Fruit fly (Drosophila melanogaster): ENCODE measurements around the gene CG34404.

The CG34404 gene

DNA sequence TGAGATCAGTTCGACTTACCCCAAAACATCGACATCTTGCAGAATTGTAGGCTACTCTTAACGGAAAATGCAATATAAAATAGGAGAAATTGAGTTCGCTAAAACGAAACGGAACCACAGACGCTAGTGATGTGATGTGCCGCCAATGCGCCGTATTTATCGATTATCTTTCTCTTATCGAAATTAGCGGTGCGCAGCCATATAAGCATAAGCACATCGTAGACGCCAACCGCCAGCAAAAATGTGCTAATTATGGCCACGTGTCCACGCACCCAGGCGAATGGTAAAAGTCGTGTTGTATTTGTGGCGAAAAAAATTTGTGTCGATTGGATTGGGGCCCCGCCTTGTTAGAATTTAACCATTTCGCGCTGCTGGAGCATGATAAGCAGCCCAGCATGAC is 34.5 kb downstream of the CG34404 start, which contains the start of the genes Fkbp39 and Cyfip:
Gene Fkbp39, minus strand, starts transcription at position 140 of the 400 bp plus-strand sequence.
Gene Cyfip, plus strand, starts transcription at position 273 of the 400 bp plus-strand sequence.
- TF ChIP-seq CG4496 (GFP tag; IDR thresholded peaks at IDR 0.05) (peak; percentile 11; the same call in 1 of the 3 replicates), CG13204 (GFP tag; optimal IDR thresholded peaks at IDR 0.05) (no peak)

DNA sequence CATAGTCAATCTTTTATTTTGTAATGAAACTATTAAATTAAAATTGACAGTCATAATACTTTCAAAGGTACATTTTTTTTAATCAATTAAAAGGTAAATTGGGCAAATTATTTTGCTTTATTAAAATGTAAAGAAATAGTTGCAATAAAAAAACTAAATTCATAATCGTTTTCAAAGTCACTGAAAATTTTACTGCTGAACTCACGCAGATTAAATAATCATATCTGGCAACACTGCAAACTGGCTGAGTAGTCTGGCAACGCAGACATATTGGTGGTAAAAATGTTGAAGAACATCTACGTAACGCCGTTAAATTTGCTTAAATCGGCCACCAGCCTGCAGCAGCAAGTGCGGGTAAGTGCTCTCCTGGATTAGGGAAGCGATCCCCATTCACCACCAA is 37.0 kb downstream of the CG34404 start, which contains the start of gene mRpL9:
Gene mRpL9, plus strand, starts transcription at position 267 of the 400 bp plus-strand sequence.
- no peak for TF ChIP-seq CG4496 (GFP tag; IDR thresholded peaks at IDR 0.05)
- no peak for TF ChIP-seq CG8159 (tag; optimal IDR thresholded peaks at IDR 0.05)
- peak; percentile 5 for TF ChIP-seq CG15710 (tag; optimal IDR thresholded peaks at IDR 0.05)

dm6 chr3R:15328083-15328779 is 39.2 kb downstream of the CG34404 start, which contains the start of the genes CG6236 and ea:
Gene CG6236, minus strand, starts transcription at chr3R:15328269.
Gene ea, plus strand, starts transcription at chr3R:15328729.
- TF ChIP-seq Pif1A (GFP tag; optimal IDR thresholded peaks at IDR 0.05) (no peak), rn (GFP tag; IDR thresholded peaks at IDR 0.05) (no peak), Ets98B (GFP tag; IDR thresholded peaks at IDR 0.05) (no peak), gl (tag; optimal IDR thresholded peaks at IDR 0.05) (no peak), CG9948 (tag; optimal IDR thresholded peaks at IDR 0.05) (no peak), CG4496 (GFP tag; IDR thresholded peaks at IDR 0.05) (no peak), CG15710 (tag; optimal IDR thresholded peaks at IDR 0.05) (no peak), CG17806 (tag; optimal IDR thresholded peaks at IDR 0.05) (no peak), CG32121 (GFP tag; IDR thresholded peaks at IDR 0.05) (no peak), CG14655 (GFP tag; optimal IDR thresholded peaks at IDR 0.05) (no peak), Snoo (tag; optimal IDR thresholded peaks at IDR 0.05) (no peak), CG8159 (tag; optimal IDR thresholded peaks at IDR 0.05) (no peak), CG13204 (GFP tag; optimal IDR thresholded peaks at IDR 0.05) (no peak), CG8301 (tag; optimal IDR thresholded peaks at IDR 0.05) (no peak), D1 (tag; optimal IDR thresholded peaks at IDR 0.05) (no peak), Pif1B (GFP tag; optimal IDR thresholded peaks at IDR 0.05) (no peak), CG10348 (GFP tag; IDR thresholded peaks at IDR 0.05) (no peak), CG12605 (GFP tag; IDR thresholded peaks at IDR 0.05) (no peak), fd96Ca (GFP tag; IDR thresholded peaks at IDR 0.05) (no peak), CG34367 (tag; optimal IDR thresholded peaks at IDR 0.05) (no peak)

DNA sequence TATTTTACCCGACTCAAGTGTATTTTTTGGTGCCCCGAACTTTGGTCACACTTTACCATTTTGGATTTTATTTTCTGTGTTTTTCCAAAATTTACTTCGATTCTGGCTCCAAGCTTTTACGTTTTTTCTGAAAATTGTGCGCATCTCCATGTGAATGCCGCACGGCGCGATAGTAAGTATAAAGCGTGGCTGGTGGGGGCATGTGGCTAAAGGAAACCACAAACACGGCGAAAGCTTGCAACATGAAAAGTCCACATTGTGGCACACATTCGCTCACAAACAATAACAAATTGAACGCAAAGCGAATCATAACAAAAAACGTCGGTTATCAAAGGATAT is 46.7 kb downstream of the CG34404 start, which contains the start of gene ear:
Gene ear, plus strand, starts transcription at position 10 of the 339 bp plus-strand sequence.
- TF ChIP-seq CG8159 (tag; optimal IDR thresholded peaks at IDR 0.05) = no peak
- no peak for TF ChIP-seq fd96Ca (GFP tag; IDR thresholded peaks at IDR 0.05)
- TF ChIP-seq Pif1B (GFP tag; optimal IDR thresholded peaks at IDR 0.05) = no peak

- TF ChIP-seq fd96Ca (GFP tag; IDR thresholded peaks at IDR 0.05) (peak; percentile 71), CG10348 (GFP tag; IDR thresholded peaks at IDR 0.05) (no peak), Ets98B (GFP tag; IDR thresholded peaks at IDR 0.05) (peak; percentile 73), CG17806 (tag; optimal IDR thresholded peaks at IDR 0.05) (peak; percentile 44), CG15710 (tag; optimal IDR thresholded peaks at IDR 0.05) (peak; percentile 46), Pif1B (GFP tag; optimal IDR thresholded peaks at IDR 0.05) (no peak), Pif1A (GFP tag; optimal IDR thresholded peaks at IDR 0.05) (no peak), CG8301 (tag; optimal IDR thresholded peaks at IDR 0.05) (peak; percentile 59), CG9948 (tag; optimal IDR thresholded peaks at IDR 0.05) (peak; percentile 25), CG14655 (GFP tag; optimal IDR thresholded peaks at IDR 0.05) (no peak), CG34367 (tag; optimal IDR thresholded peaks at IDR 0.05) (peak; percentile 50), rn (GFP tag; IDR thresholded peaks at IDR 0.05) (0 out of 2 replicates have a peak, but pooled peaks have one; percentile 4), Snoo (tag; optimal IDR thresholded peaks at IDR 0.05) (peak; percentile 61), CG13204 (GFP tag; optimal IDR thresholded peaks at IDR 0.05) (no peak), D1 (tag; optimal IDR thresholded peaks at IDR 0.05) (no peak), gl (tag; optimal IDR thresholded peaks at IDR 0.05) (no peak), EcR (GFP tag; optimal IDR thresholded peaks at IDR 0.05) (no peak), CG12605 (GFP tag; IDR thresholded peaks at IDR 0.05) (0 out of 2 replicates have a peak, but pooled peaks have one; percentile 9), CG8159 (tag; optimal IDR thresholded peaks at IDR 0.05) (peak; percentile 98), CG4496 (GFP tag; IDR thresholded peaks at IDR 0.05) (peak; percentile 53; the same call in 2 of the 3 replicates), CG32121 (GFP tag; IDR thresholded peaks at IDR 0.05) (peak; percentile 35)
These were observed 47.3 kb downstream of the CG34404 start, which contains the start of the genes CG6276 and CG44040 for dm6 chr3R:15319912-15320746. Gene CG6276, minus strand, starts transcription at chr3R:15320069. Gene CG44040, plus strand, starts transcription at chr3R:15320378.

- TF ChIP-seq CG8301 (tag; optimal IDR thresholded peaks at IDR 0.05) (no peak), CG15710 (tag; optimal IDR thresholded peaks at IDR 0.05) (no peak), Pif1A (GFP tag; optimal IDR thresholded peaks at IDR 0.05) (no peak), CG12605 (GFP tag; IDR thresholded peaks at IDR 0.05) (no peak), CG8159 (tag; optimal IDR thresholded peaks at IDR 0.05) (no peak), CG14655 (GFP tag; optimal IDR thresholded peaks at IDR 0.05) (no peak), EcR (GFP tag; optimal IDR thresholded peaks at IDR 0.05) (no peak), CG34367 (tag; optimal IDR thresholded peaks at IDR 0.05) (no peak), rn (GFP tag; IDR thresholded peaks at IDR 0.05) (no peak), Pif1B (GFP tag; optimal IDR thresholded peaks at IDR 0.05) (no peak), CG32121 (GFP tag; IDR thresholded peaks at IDR 0.05) (no peak), CG4496 (GFP tag; IDR thresholded peaks at IDR 0.05) (no peak), CG10348 (GFP tag; IDR thresholded peaks at IDR 0.05) (no peak), D1 (tag; optimal IDR thresholded peaks at IDR 0.05) (no peak), CG17806 (tag; optimal IDR thresholded peaks at IDR 0.05) (no peak)
These were observed 51.1 kb downstream of the CG34404 start, which contains the start of gene CG14866 for dm6 chr3R:15316326-15316725. Gene CG14866, plus strand, starts transcription at chr3R:15316471.
